Fruit fly (Drosophila melanogaster): ENCODE results near the gene Ufsp2.

dm6 chr3L:15627295-15627694 lies 50.9 kb downstream of the Ufsp2 start:
- TF ChIP-seq CTCF (optimal IDR thresholded peaks at IDR 0.05) = no peak
- no peak for TF ChIP-seq CG8478 (optimal IDR thresholded peaks at IDR 0.05)

Data from S2 (cell line).